Worm (Caenorhabditis elegans): Measurements from ENCODE around the gene F32D8.8.
A peak's percentile ranks its signal among the peaks of the same experiment; 100 is the strongest.

Gene F32D8.8

DNA sequence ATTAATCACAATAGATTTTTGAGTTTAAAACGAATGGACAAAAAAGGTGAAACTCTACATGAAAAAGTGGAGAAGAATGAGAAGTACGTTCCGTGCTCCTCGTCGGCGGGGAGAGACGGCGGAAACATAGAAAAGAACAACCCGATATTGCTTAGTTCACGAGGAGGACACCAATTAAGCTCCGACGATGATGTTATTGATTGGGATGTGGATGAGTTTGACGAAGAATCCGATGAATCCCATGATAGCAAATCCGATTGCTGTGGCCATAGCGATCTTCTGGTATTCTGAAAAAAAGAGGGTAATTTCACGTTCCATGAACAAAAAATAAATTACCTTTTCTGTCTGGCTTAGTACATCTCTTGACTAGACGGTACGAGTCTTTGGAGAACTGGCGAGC lies 5.9 kb downstream of the F32D8.8 start:
- no peak for TF ChIP-seq mep-1 (tag; optimal IDR thresholded peaks at IDR 0.05)
- TF ChIP-seq efl-1 (optimal IDR thresholded peaks at IDR 0.05) = no peak
- peak in 1 of 2 experiments; percentile 90 for TF ChIP-seq efl-1 (GFP tag; optimal IDR thresholded peaks at IDR 0.05 in 1 of 2)
- no peak for TF ChIP-seq ceh-90 (tag; optimal IDR thresholded peaks at IDR 0.05)
- TF ChIP-seq nhr-28 (tag; optimal IDR thresholded peaks at IDR 0.05) = no peak
- TF ChIP-seq nhr-76 (tag; optimal IDR thresholded peaks at IDR 0.05) = no peak
- no peak for TF ChIP-seq unc-62 (GFP tag; optimal IDR thresholded peaks at IDR 0.05)

DNA sequence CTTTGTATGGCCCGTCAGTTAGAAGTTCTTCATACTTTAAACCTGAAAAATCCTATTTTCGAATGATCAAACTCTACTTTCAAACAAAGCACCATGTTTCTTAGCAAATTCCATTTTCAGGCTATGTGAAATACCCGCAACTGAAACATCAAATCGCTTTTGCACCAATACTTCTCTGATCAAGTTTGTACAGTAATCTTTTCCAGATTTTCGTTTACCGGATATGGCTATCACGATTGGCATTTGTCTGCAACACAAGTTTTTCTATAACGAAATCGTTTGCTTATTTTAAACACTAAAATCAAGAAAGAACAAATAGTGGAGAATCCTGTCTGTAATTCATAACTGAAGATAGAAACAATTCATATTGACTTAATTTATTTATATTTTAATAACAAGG lies 6.3 kb downstream of the F32D8.8 start, which contains the start of gene F32D8.13:
Gene F32D8.13, minus strand, starts transcription at position 249 of the 400 bp plus-strand sequence.
- TF ChIP-seq alr-1 (tag; optimal IDR thresholded peaks at IDR 0.05; ENCODE audit: borderline replicate concordance) (no peak), ceh-63 (GFP tag; optimal IDR thresholded peaks at IDR 0.05) (no peak), lsy-2 (tag; optimal IDR thresholded peaks at IDR 0.05) (peak; percentile 12 to 20), nhr-90 (tag; optimal IDR thresholded peaks at IDR 0.05; ENCODE audit: poor library complexity) (peak; percentile 33), unc-98 (GFP tag; IDR thresholded peaks at IDR 0.05) (no peak), nhr-20 (tag; optimal IDR thresholded peaks at IDR 0.05) (no peak), Y116A8C.19 (tag; optimal IDR thresholded peaks at IDR 0.05; ENCODE audit: borderline replicate concordance) (no peak), elt-2 (tag; optimal IDR thresholded peaks at IDR 0.05) (peak; percentile 14), nhr-71 (tag; optimal IDR thresholded peaks at IDR 0.05) (peak; percentile 40), fkh-10 (GFP tag; optimal IDR thresholded peaks at IDR 0.05) (no peak), irx-1 (tag; optimal IDR thresholded peaks at IDR 0.05) (no peak), mep-1 (tag; optimal IDR thresholded peaks at IDR 0.05) (no peak), fos-1 (tag; optimal IDR thresholded peaks at IDR 0.05) (no peak)

- TF ChIP-seq F16B12.6 (tag; optimal IDR thresholded peaks at IDR 0.05) = no peak
- TF ChIP-seq ztf-11 (tag; optimal IDR thresholded peaks at IDR 0.05) = peak in 1 of 2 experiments; percentile 86
- TF ChIP-seq nhr-47 (tag; optimal IDR thresholded peaks at IDR 0.05) = peak; percentile 89
- TF ChIP-seq swsn-7 (tag; optimal IDR thresholded peaks at IDR 0.05) = peak; percentile 91
- TF ChIP-seq lir-3 (tag; optimal IDR thresholded peaks at IDR 0.05; ENCODE audit: poor library complexity) = peak; percentile 96
- TF ChIP-seq dpl-1 (GFP tag; optimal IDR thresholded peaks at IDR 0.05) = peak; percentile 64 to 83 (median 77)
- TF ChIP-seq ceh-63 (GFP tag; optimal IDR thresholded peaks at IDR 0.05) = no peak
- TF ChIP-seq sptf-1 (tag; optimal IDR thresholded peaks at IDR 0.05) = no peak
- no peak for TF ChIP-seq efl-3 (GFP tag; optimal IDR thresholded peaks at IDR 0.05)
- no peak for TF ChIP-seq pqm-1 (tag; optimal IDR thresholded peaks at IDR 0.05)
- peak; percentile 93 for TF ChIP-seq nhr-85 (tag)
- TF ChIP-seq lin-13 (GFP tag; optimal IDR thresholded peaks at IDR 0.05) = peak; percentile 75
- no peak for TF ChIP-seq unc-62 (GFP tag; optimal IDR thresholded peaks at IDR 0.05)
- peak; percentile 67 for TF ChIP-seq nhr-77 (tag; optimal IDR thresholded peaks at IDR 0.05)
- TF ChIP-seq hlh-17 (GFP tag; optimal IDR thresholded peaks at IDR 0.05; ENCODE audit: borderline replicate concordance) = no peak
- peak; percentile 90 for TF ChIP-seq tbx-2 (tag; optimal IDR thresholded peaks at IDR 0.05)
- peak; percentile 53 for TF ChIP-seq elt-2 (tag; optimal IDR thresholded peaks at IDR 0.05)
- TF ChIP-seq mef-2 (tag; optimal IDR thresholded peaks at IDR 0.05) = no peak
- peak; percentile 85 for TF ChIP-seq sox-4 (tag; optimal IDR thresholded peaks at IDR 0.05)
- peak; percentile 85 for TF ChIP-seq egl-13 (tag; optimal IDR thresholded peaks at IDR 0.05)
- peak; percentile 56 to 84 (median 76) for TF ChIP-seq ceh-82 (tag; optimal IDR thresholded peaks at IDR 0.05)
- peak; percentile 89 for TF ChIP-seq mep-1 (tag; optimal IDR thresholded peaks at IDR 0.05)
- no peak; the same call in 1 of the 2 replicates for TF ChIP-seq ceh-88 (GFP tag; IDR thresholded peaks at IDR 0.05)
- peak; percentile 88 for TF ChIP-seq nhr-90 (tag; optimal IDR thresholded peaks at IDR 0.05; ENCODE audit: poor library complexity)
- peak; percentile 85 to 88 for TF ChIP-seq lin-35 (GFP tag; optimal IDR thresholded peaks at IDR 0.05)
- TF ChIP-seq hlh-4 (tag; optimal IDR thresholded peaks at IDR 0.05) = peak; percentile 9
- no peak for TF ChIP-seq nhr-12 (tag; optimal IDR thresholded peaks at IDR 0.05)
- no peak for TF ChIP-seq egl-27 (tag; optimal IDR thresholded peaks at IDR 0.05)
- TF ChIP-seq nhr-76 (tag; optimal IDR thresholded peaks at IDR 0.05) = no peak
- peak; percentile 83 to 87 for TF ChIP-seq efl-1 (optimal IDR thresholded peaks at IDR 0.05)
- TF ChIP-seq efl-1 (GFP tag; optimal IDR thresholded peaks at IDR 0.05 in 1 of 2) = peak; percentile 82 to 98
- TF ChIP-seq sup-37 (GFP tag; optimal IDR thresholded peaks at IDR 0.05) = peak; percentile 16
- no peak for TF ChIP-seq fkh-10 (GFP tag; optimal IDR thresholded peaks at IDR 0.05)
- TF ChIP-seq C34B4.2 (tag; optimal IDR thresholded peaks at IDR 0.05) = no peak
- TF ChIP-seq mab-9 (GFP tag; IDR thresholded peaks at IDR 0.05) = peak; percentile 46; the same call in 1 of the 2 replicates
- peak; percentile 88 for TF ChIP-seq ceh-90 (tag; optimal IDR thresholded peaks at IDR 0.05)
- no peak for TF ChIP-seq ets-5 (GFP tag; IDR thresholded peaks at IDR 0.05)
- peak; percentile 27 for TF ChIP-seq nhr-237 (tag; optimal IDR thresholded peaks at IDR 0.05)
Observed at ce11 chrV:10894601-10895000, 8.0 kb downstream of the F32D8.8 start, which contains the start of the genes F32D8.14 and F32D8.5. TSS of gene F32D8.14 (minus strand) at chrV:10894788. TSS of gene F32D8.5 (plus strand) at chrV:10894800.
